Worm (Caenorhabditis elegans): ENCODE data around the gene ppfr-4.

ce11 chrIII:2576360-2577259 lies 43.1 kb upstream of the ppfr-4 start:
- TF ChIP-seq ccch-3 (GFP tag; optimal IDR thresholded peaks at IDR 0.05) (no peak), efl-1 (GFP tag; optimal IDR thresholded peaks at IDR 0.05) (no peak)
